Worm (Caenorhabditis elegans) whole organism, midembryonic: Measurements from ENCODE around the gene C54D10.4.
"Not testable (repeated sequence)": the region's sequence is repeated elsewhere in the genome, so short reads cannot be mapped to it uniquely, and the experiment has no call there.

ENCODE experiments used
- T22C8.4 ChIP-seq: fragments of 200-800 bp; sonication (Bioruptor generic); IDR thresholded peaks from 2 replicates; pipeline ENCODE4 v1.3.6; 2022; ENCODE audit warnings: missing genetic modification characterization, missing compliant biosample characterization
- cog-1 ChIP-seq: sonication (generic microtip); optimal IDR thresholded peaks from 2 replicates; lab custom pipeline; 2016; ENCODE audit warnings: missing genetic modification characterization, missing compliant biosample characterization
- flt-1 ChIP-seq: fragments of 200-800 bp; sonication (Bioruptor generic); IDR thresholded peaks from 2 replicates; pipeline ENCODE4 v1.3.6; 2022; ENCODE audit warnings: missing genetic modification characterization, missing compliant biosample characterization
- klf-2 ChIP-seq: fragments of 200-800 bp; sonication (Bioruptor generic); conservative IDR thresholded peaks from 2 replicates; pipeline ENCODE4 v1.3.6; 2022; ENCODE audit warnings: missing genetic modification reagents, missing genetic modification characterization, missing compliant biosample characterization
- med-1 ChIP-seq: sonication (generic microtip); optimal IDR thresholded peaks from 2 replicates; lab custom pipeline; 2017; ENCODE audit warnings: missing genetic modification characterization, mild to moderate bottlenecking, missing compliant biosample characterization, antibody characterized with exemption, missing genetic modification reagents; ENCODE audit not compliant: insufficient read depth
- ref-1 ChIP-seq: fragments of 200-800 bp; sonication (Bioruptor generic); conservative IDR thresholded peaks from 2 replicates; pipeline ENCODE4 v1.3.6; 2022; ENCODE audit warnings: missing genetic modification reagents, missing genetic modification characterization, missing compliant biosample characterization
- tab-1 ChIP-seq: fragments of 200-800 bp; sonication (Bioruptor generic); IDR thresholded peaks from 2 replicates; pipeline ENCODE4 v1.3.6; 2022; ENCODE audit warnings: missing genetic modification characterization, missing compliant biosample characterization
- ztf-23 ChIP-seq: fragments of 200-800 bp; sonication (Bioruptor generic); IDR thresholded peaks from 2 replicates; pipeline ENCODE4 v1.3.6; 2022; ENCODE audit warnings: missing genetic modification reagents, missing genetic modification characterization, missing compliant biosample characterization
- ztf-29 ChIP-seq: fragments of 200-800 bp; sonication (Bioruptor generic); IDR thresholded peaks from 2 replicates; pipeline ENCODE4 v1.3.6; 2022; ENCODE audit warnings: missing genetic modification reagents, missing genetic modification characterization, missing compliant biosample characterization

The C54D10.4 gene

DNA sequence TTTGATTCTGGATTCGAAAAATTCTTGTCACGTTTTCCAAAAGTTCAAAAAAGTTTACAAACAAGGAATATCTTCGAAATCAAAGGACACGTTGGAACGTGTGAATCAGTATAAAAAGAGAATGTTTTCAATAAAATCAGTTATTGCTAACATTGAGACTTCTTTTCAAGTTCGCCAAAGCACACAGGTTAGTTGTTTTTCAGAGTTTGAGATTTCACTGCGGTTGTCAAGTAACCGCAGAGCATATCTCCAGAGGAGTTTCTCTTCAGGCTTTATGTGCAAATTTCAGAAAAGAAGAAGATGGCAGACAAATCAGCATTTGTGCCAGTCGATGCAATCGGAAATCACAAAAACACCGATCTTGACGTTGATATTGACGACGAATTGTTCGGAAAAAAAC, 34.6 kb downstream of the C54D10.4 start, which contains the start of gene K01D12.15:
K01D12.15 (plus strand) TSS at position 301 of the 400 bp plus-strand sequence.
- TF ChIP-seq T22C8.4 (GFP tag; lab: Robert Waterston, UW) (no peak), ref-1 (GFP tag; lab: Robert Waterston, UW) (no peak), med-1 (GFP tag; lab: Kevin White, UChicago) (no peak), klf-2 (GFP tag; lab: Robert Waterston, UW) (no peak), tab-1 (GFP tag; lab: Robert Waterston, UW) (no peak), ztf-23 (no peak), ztf-29 (GFP tag; lab: Robert Waterston, UW) (no peak), cog-1 (tag; lab: Kevin White, UChicago) (no peak), flt-1 (GFP tag; lab: Robert Waterston, UW) (no peak)

DNA sequence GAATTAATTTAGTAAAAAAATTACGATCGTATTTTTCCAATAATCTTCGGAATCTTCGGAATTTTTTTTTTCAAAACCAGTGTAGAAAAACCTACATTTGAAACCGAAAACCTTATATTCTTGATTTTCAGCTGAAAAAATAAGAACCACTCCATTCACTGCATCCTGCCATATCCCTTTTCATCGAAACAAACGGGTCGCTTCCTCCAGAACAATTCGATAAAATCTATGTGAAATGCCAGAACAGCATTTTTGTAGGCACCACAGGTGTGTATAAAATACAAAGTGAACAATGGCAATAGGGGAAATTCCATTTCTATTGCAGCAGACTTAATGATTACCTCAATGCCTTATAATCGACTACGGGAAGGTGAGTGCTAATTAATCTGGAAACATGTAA, 43.5 kb downstream of the C54D10.4 start, which contains the start of gene K01D12.1:
K01D12.1 (plus strand) TSS at position 301 of the 400 bp plus-strand sequence.
- TF ChIP-seq T22C8.4 (GFP tag; lab: Robert Waterston, UW), result no peak
- TF ChIP-seq ref-1 (GFP tag; lab: Robert Waterston, UW), result no peak
- TF ChIP-seq cog-1 (tag; lab: Kevin White, UChicago), result no peak
- no peak for TF ChIP-seq tab-1 (GFP tag; lab: Robert Waterston, UW)
- TF ChIP-seq klf-2 (GFP tag; lab: Robert Waterston, UW), result no peak
- TF ChIP-seq flt-1 (GFP tag; lab: Robert Waterston, UW), result no peak
- TF ChIP-seq ztf-23, result no peak
- no peak for TF ChIP-seq ztf-29 (GFP tag; lab: Robert Waterston, UW)
- TF ChIP-seq med-1 (GFP tag; lab: Kevin White, UChicago), result no peak

DNA sequence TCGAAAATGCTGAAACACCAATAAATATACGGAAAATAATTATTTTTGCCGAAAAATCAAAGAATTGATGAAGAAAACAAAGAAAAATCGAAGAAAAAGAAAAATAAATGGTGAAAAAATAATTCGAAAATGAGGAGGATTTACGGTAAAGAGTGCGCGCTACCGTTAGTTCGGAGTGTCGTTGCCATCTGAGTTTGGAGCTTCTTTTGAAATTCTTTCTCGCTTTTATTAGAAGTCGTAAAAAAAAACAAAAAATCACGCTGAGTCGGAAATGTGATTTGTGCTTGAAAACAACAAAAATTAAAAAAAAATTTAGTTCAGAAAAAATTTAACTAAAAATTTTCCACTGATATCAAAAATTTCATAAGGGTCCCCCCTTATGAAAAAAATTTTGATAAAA, 46.5 kb downstream of the C54D10.4 start, which contains the start of gene F23H12.10:
F23H12.10 (minus strand) TSS at position 12 of the 400 bp plus-strand sequence.
- TF ChIP-seq cog-1 (tag; lab: Kevin White, UChicago); tab-1 (GFP tag; lab: Robert Waterston, UW); ztf-23: not testable (repeated sequence)

DNA sequence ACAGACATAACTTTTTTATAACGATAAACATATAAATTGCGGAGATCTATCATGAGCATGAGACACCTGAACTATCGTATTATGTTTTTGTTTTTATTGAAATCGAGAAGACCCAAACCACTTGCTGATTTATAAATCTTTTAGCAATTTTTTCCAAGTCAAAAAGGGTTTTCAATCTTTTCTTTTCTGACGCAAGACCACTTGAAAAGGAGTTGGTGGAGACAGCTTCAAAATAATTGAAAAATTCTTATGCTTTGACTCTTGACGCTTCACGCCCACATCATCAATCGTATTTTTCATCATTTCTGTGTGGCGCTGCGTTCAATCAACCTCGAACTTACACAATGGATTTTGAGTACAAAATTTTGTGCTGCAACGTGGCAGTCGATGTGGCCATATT, 49.4 kb downstream of the C54D10.4 start, which contains the start of gene F23H12.7:
F23H12.7 (plus strand) TSS at position 301 of the 400 bp plus-strand sequence.
- TF ChIP-seq flt-1 (GFP tag; lab: Robert Waterston, UW), result no peak
- no peak for TF ChIP-seq ztf-29 (GFP tag; lab: Robert Waterston, UW)
- TF ChIP-seq med-1 (GFP tag; lab: Kevin White, UChicago), result no peak
- no peak for TF ChIP-seq tab-1 (GFP tag; lab: Robert Waterston, UW)
- TF ChIP-seq ref-1 (GFP tag; lab: Robert Waterston, UW), result no peak
- no peak for TF ChIP-seq klf-2 (GFP tag; lab: Robert Waterston, UW)
- no peak for TF ChIP-seq T22C8.4 (GFP tag; lab: Robert Waterston, UW)
- TF ChIP-seq cog-1 (tag; lab: Kevin White, UChicago), result no peak
- TF ChIP-seq ztf-23, result no peak

DNA sequence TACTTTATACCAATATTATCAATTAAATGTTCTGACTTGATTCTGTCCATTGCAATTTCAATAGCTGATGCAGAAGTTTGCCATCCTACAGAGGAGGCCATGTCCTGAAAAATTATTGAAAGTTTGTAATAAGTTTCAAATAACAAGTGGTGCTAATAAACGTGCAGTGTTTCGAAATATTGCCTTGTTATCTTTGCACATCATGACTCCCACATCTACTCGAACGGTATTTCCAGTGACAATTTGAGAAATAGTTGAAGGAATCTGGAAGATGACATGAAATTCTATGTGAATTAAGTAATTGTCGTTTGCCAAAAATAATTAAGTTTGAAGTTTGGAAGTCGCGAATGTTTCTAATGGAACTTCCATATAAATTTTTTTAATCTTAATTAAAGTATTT, 51.3 kb downstream of the C54D10.4 start, which contains the start of gene gcy-13:
gcy-13 (minus strand) TSS at position 101 of the 400 bp plus-strand sequence.
- TF ChIP-seq cog-1 (tag; lab: Kevin White, UChicago), result no peak
- TF ChIP-seq med-1 (GFP tag; lab: Kevin White, UChicago), result no peak
- no peak for TF ChIP-seq T22C8.4 (GFP tag; lab: Robert Waterston, UW)
- no peak for TF ChIP-seq ztf-23
- no peak for TF ChIP-seq flt-1 (GFP tag; lab: Robert Waterston, UW)
- no peak for TF ChIP-seq klf-2 (GFP tag; lab: Robert Waterston, UW)
- TF ChIP-seq ztf-29 (GFP tag; lab: Robert Waterston, UW), result no peak
- no peak for TF ChIP-seq tab-1 (GFP tag; lab: Robert Waterston, UW)
- no peak for TF ChIP-seq ref-1 (GFP tag; lab: Robert Waterston, UW)
